Fruit fly (Drosophila melanogaster) whole organism, prepupa: Measurements from ENCODE around the gene PolD2.
A peak's percentile ranks its signal among the peaks of the same experiment; 100 is the strongest.

ENCODE experiments used
- Blimp-1 ChIP-seq: fragments of 200-800 bp; sonication (Bioruptor generic); optimal IDR thresholded peaks from 3 replicates; lab custom pipeline; 2017; ENCODE audit warnings: missing biosample characterization, missing genetic modification characterization, mild to moderate bottlenecking, moderate library complexity, missing genetic modification reagents
- CG11762 ChIP-seq: fragments of 200-800 bp; sonication (Bioruptor generic); optimal IDR thresholded peaks from 3 replicates; lab custom pipeline; 2016; ENCODE audit warnings: missing biosample characterization, missing genetic modification characterization; ENCODE audit not compliant: insufficient read depth
- CG11902 ChIP-seq: fragments of 200-800 bp; sonication (Bioruptor generic); optimal IDR thresholded peaks from 3 replicates; lab custom pipeline; 2016; ENCODE audit warnings: missing biosample characterization, missing genetic modification characterization
- CG15336 ChIP-seq: fragments of 200-800 bp; sonication (Bioruptor generic); IDR thresholded peaks from 2 replicates; pipeline ENCODE4 v1.3.6; 2022; ENCODE audit warnings: missing biosample characterization, missing genetic modification characterization
- CG16779 ChIP-seq: fragments of 200-800 bp; sonication (Bioruptor generic); optimal IDR thresholded peaks from 3 replicates; lab custom pipeline; 2017; ENCODE audit warnings: missing biosample characterization, mild to moderate bottlenecking, missing genetic modification characterization
- CG34406 ChIP-seq: fragments of 200-800 bp; sonication (Bioruptor generic); optimal IDR thresholded peaks from 3 replicates; lab custom pipeline; 2016; ENCODE audit warnings: missing biosample characterization, missing genetic modification characterization
- CG4318 ChIP-seq: fragments of 200-800 bp; sonication (Bioruptor generic); optimal IDR thresholded peaks from 3 replicates; lab custom pipeline; 2017; ENCODE audit warnings: missing biosample characterization, mild to moderate bottlenecking, missing genetic modification characterization
- CG6163 ChIP-seq: fragments of 200-800 bp; sonication (Bioruptor generic); IDR thresholded peaks from 3 replicates; pipeline ENCODE4 v1.3.6; 2022; ENCODE audit warnings: missing biosample characterization, missing genetic modification characterization
- CG6792 ChIP-seq: fragments of 200-800 bp; sonication (Bioruptor generic); optimal IDR thresholded peaks from 3 replicates; lab custom pipeline; 2016; ENCODE audit warnings: missing biosample characterization, missing genetic modification characterization
- CG6808 ChIP-seq: fragments of 200-800 bp; sonication (Bioruptor generic); optimal IDR thresholded peaks from 3 replicates; lab custom pipeline; 2017; ENCODE audit warnings: missing biosample characterization, missing genetic modification characterization, mild to moderate bottlenecking, moderate library complexity, missing genetic modification reagents
- CG6854 ChIP-seq: fragments of 200-800 bp; sonication (Bioruptor generic); optimal IDR thresholded peaks from 2 replicates; lab custom pipeline; 2017; ENCODE audit warnings: missing biosample characterization, mild to moderate bottlenecking, missing genetic modification characterization
- CG7368 ChIP-seq: fragments of 200-800 bp; sonication (Bioruptor generic); optimal IDR thresholded peaks from 3 replicates; lab custom pipeline; 2016; ENCODE audit warnings: missing biosample characterization, missing genetic modification characterization
- CG8119 ChIP-seq: fragments of 200-800 bp; sonication (Bioruptor generic); IDR thresholded peaks from 3 replicates; pipeline ENCODE4 v1.3.6; 2022; ENCODE audit warnings: missing biosample characterization, missing genetic modification characterization
- CG8319 ChIP-seq: fragments of 200-800 bp; sonication (Bioruptor generic); optimal IDR thresholded peaks from 3 replicates; lab custom pipeline; 2016; ENCODE audit warnings: missing biosample characterization, missing genetic modification characterization
- CG8632 ChIP-seq: fragments of 200-800 bp; sonication (Bioruptor generic); optimal IDR thresholded peaks from 3 replicates; lab custom pipeline; 2016; ENCODE audit warnings: missing biosample characterization, missing genetic modification characterization
- Eip78C ChIP-seq: fragments of 200-800 bp; sonication (Bioruptor generic); peaks from one replicate; lab custom pipeline; 2016; ENCODE audit warnings: missing biosample characterization, missing genetic modification characterization
- Eip93F ChIP-seq: fragments of 200-800 bp; sonication (Bioruptor generic); optimal IDR thresholded peaks from 2 replicates; lab custom pipeline; 2016; ENCODE audit warnings: missing biosample characterization, mild to moderate bottlenecking, missing genetic modification characterization
- Ets21C ChIP-seq: fragments of 200-800 bp; sonication (Bioruptor generic); optimal IDR thresholded peaks from 3 replicates; lab custom pipeline; 2016; ENCODE audit warnings: missing biosample characterization, missing genetic modification characterization
- Ets96B ChIP-seq: fragments of 200-800 bp; optimal IDR thresholded peaks from 2 replicates; lab custom pipeline; 2019; ENCODE audit warnings: missing biosample characterization, mild to moderate bottlenecking, missing genetic modification characterization, moderate library complexity
- Lpt ChIP-seq: fragments of 200-800 bp; sonication (Bioruptor generic); optimal IDR thresholded peaks from 3 replicates; lab custom pipeline; 2016; ENCODE audit warnings: missing biosample characterization, missing genetic modification characterization
- Met ChIP-seq: fragments of 200-800 bp; sonication (Bioruptor generic); optimal IDR thresholded peaks from 3 replicates; lab custom pipeline; 2016; ENCODE audit warnings: missing biosample characterization, missing genetic modification characterization
- Smox ChIP-seq: fragments of 200-800 bp; sonication (Bioruptor generic); optimal IDR thresholded peaks from 3 replicates; lab custom pipeline; 2016; ENCODE audit warnings: missing biosample characterization, missing genetic modification characterization
- Sox102F ChIP-seq: fragments of 200-800 bp; sonication (Bioruptor generic); optimal IDR thresholded peaks from 2 replicates; lab custom pipeline; 2016; ENCODE audit warnings: missing biosample characterization, mild to moderate bottlenecking, missing genetic modification characterization
- Sox15 ChIP-seq: fragments of 200-800 bp; sonication (Bioruptor generic); optimal IDR thresholded peaks from 3 replicates; lab custom pipeline; 2016; ENCODE audit warnings: missing biosample characterization, missing genetic modification characterization
- achi ChIP-seq: fragments of 200-800 bp; sonication (Bioruptor generic); optimal IDR thresholded peaks from 3 replicates; lab custom pipeline; 2016; ENCODE audit warnings: missing biosample characterization, missing genetic modification characterization
- cyc ChIP-seq: fragments of 200-800 bp; sonication (Bioruptor generic); optimal IDR thresholded peaks from 3 replicates; lab custom pipeline; 2016; ENCODE audit warnings: missing biosample characterization, missing genetic modification characterization
- dac ChIP-seq: fragments of 200-800 bp; sonication (Bioruptor generic); optimal IDR thresholded peaks from 2 replicates; lab custom pipeline; 2017; ENCODE audit warnings: missing biosample characterization, mild to moderate bottlenecking, missing genetic modification characterization
- dsx ChIP-seq: fragments of 200-800 bp; optimal IDR thresholded peaks from 3 replicates; lab custom pipeline; 2019; ENCODE audit warnings: missing biosample characterization, mild to moderate bottlenecking, missing genetic modification characterization, moderate library complexity; ENCODE audit not compliant: poor library complexity, severe bottlenecking
- eg ChIP-seq: fragments of 200-800 bp; sonication (Bioruptor generic); IDR thresholded peaks from 3 replicates; pipeline ENCODE4 v1.3.6; 2022; ENCODE audit warnings: missing biosample characterization, missing genetic modification characterization
- fd85E ChIP-seq: fragments of 200-800 bp; sonication (Bioruptor generic); optimal IDR thresholded peaks from 3 replicates; lab custom pipeline; 2016; ENCODE audit warnings: missing biosample characterization, missing genetic modification characterization
- fkh ChIP-seq: fragments of 200-800 bp; sonication (Bioruptor generic); optimal IDR thresholded peaks from 3 replicates; lab custom pipeline; 2017; ENCODE audit warnings: missing biosample characterization, mild to moderate bottlenecking, missing genetic modification characterization, moderate library complexity
- lz ChIP-seq: fragments of 200-800 bp; sonication (Bioruptor generic); optimal IDR thresholded peaks from 3 replicates; lab custom pipeline; 2016; ENCODE audit warnings: missing biosample characterization, missing genetic modification characterization
- net ChIP-seq: fragments of 200-800 bp; sonication (Bioruptor generic); optimal IDR thresholded peaks from 3 replicates; lab custom pipeline; 2016; ENCODE audit warnings: missing biosample characterization, missing genetic modification characterization
- salr ChIP-seq, 2 experiments: fragments of 200-800 bp; sonication (Bioruptor generic); optimal IDR thresholded peaks; 3 replicates each; lab custom pipeline; 2016 to 2018; ENCODE audit warnings: missing biosample characterization in 2 of 2, missing genetic modification characterization in 2 of 2, mild to moderate bottlenecking in 1 of 2
- spab ChIP-seq: fragments of 200-800 bp; sonication (Bioruptor generic); optimal IDR thresholded peaks from 2 replicates; lab custom pipeline; 2017; ENCODE audit warnings: missing biosample characterization, mild to moderate bottlenecking, missing genetic modification characterization, missing genetic modification reagents
- ss ChIP-seq, 2 experiments: fragments of 200-800 bp; sonication (Bioruptor generic); optimal IDR thresholded peaks; 2 replicates in 1 of 2; 3 replicates in 1 of 2; lab custom pipeline; 2017 to 2018; ENCODE audit warnings: mild to moderate bottlenecking in 2 of 2, missing biosample characterization in 2 of 2, missing genetic modification characterization in 2 of 2, moderate library complexity in 1 of 2
- svp ChIP-seq: fragments of 200-800 bp; sonication (Bioruptor generic); peaks from one replicate; lab custom pipeline; 2016; ENCODE audit warnings: missing biosample characterization, missing genetic modification characterization
- topi ChIP-seq: fragments of 200-800 bp; sonication (Bioruptor generic); optimal IDR thresholded peaks from 3 replicates; lab custom pipeline; 2016; ENCODE audit warnings: missing biosample characterization, missing genetic modification characterization
- vri ChIP-seq: fragments of 200-800 bp; sonication (Bioruptor generic); optimal IDR thresholded peaks from 3 replicates; lab custom pipeline; 2016; ENCODE audit warnings: missing biosample characterization, mild to moderate bottlenecking, missing genetic modification characterization

The PolD2 gene

dm6 chr3L:1772593-1772992, 2.8 kb upstream of the PolD2 start:
- no peak for TF ChIP-seq topi (GFP tag; lab: Kevin White, UChicago)
- no peak for TF ChIP-seq CG6808
- no peak for TF ChIP-seq vri
- TF ChIP-seq Ets96B = no peak
- TF ChIP-seq svp = no peak
- TF ChIP-seq CG11902 (GFP tag; lab: Kevin White, UChicago) = no peak

dm6 chr3L:1777249-1777648, 1.8 kb downstream of the PolD2 start, which contains the start of the genes CG2021 and mRpL46:
Gene CG2021 (minus strand): TSS chr3L:1777411.
Gene mRpL46 (plus strand): TSS chr3L:1777439.
- TF ChIP-seq CG6792 (GFP tag; lab: Kevin White, UChicago) (no peak), CG34406 (no peak), CG8319 (no peak), CG15336 (GFP tag; lab: Robert Waterston, UW) (no peak)

dm6 chr3L:1784092-1784491, 8.7 kb downstream of the PolD2 start:
- TF ChIP-seq CG8632 (GFP tag; lab: Kevin White, UChicago) = no peak
- TF ChIP-seq CG11762 (GFP tag; lab: Kevin White, UChicago) = no peak
- TF ChIP-seq vri = peak; percentile 43
- TF ChIP-seq Ets21C = no peak
- TF ChIP-seq achi (GFP tag; lab: Kevin White, UChicago) = no peak
- no peak for TF ChIP-seq eg (GFP tag; lab: Robert Waterston, UW)
- TF ChIP-seq, all 60 proteins: peak for 1

- TF ChIP-seq CG16779 (no peak), vri (peak; percentile 49), salr (GFP tag; optimal IDR thresholded peaks at IDR 0.05; lab: Kevin White, UChicago) (no peak), net (no peak)
Observed at dm6 chr3L:1789339-1789738, 13.9 kb downstream of the PolD2 start.

- TF ChIP-seq CG4318 (no peak), dsx (peak; percentile 99), CG8119 (GFP tag; lab: Robert Waterston, UW) (peak; percentile 33; the same call in 2 of the 3 replicates), Met (GFP tag; lab: Kevin White, UChicago) (no peak), net (no peak), CG8319 (no peak), ss (GFP tag; optimal IDR thresholded peaks at IDR 0.05; lab: Kevin White, UChicago) (peak in 1 of 2 experiments; percentile 2), Ets21C (no peak), salr (GFP tag; optimal IDR thresholded peaks at IDR 0.05; lab: Kevin White, UChicago) (no peak), spab (GFP tag; lab: Kevin White, UChicago) (no peak), CG8632 (GFP tag; lab: Kevin White, UChicago) (no peak), Eip78C (GFP tag; lab: Kevin White, UChicago) (no peak), Lpt (GFP tag; lab: Kevin White, UChicago) (no peak), Sox15 (GFP tag; lab: Kevin White, UChicago) (no peak), Blimp-1 (GFP tag; lab: Kevin White, UChicago) (peak; percentile 50), svp (peak; percentile 85), fkh (peak; percentile 63), CG6163 (GFP tag; lab: Robert Waterston, UW) (peak; percentile 56), vri (peak; percentile 90), CG7368 (GFP tag; lab: Kevin White, UChicago) (no peak), cyc (GFP tag; lab: Kevin White, UChicago) (no peak), Smox (GFP tag; lab: Kevin White, UChicago) (no peak), CG34406 (no peak), topi (GFP tag; lab: Kevin White, UChicago) (no peak), dac (no peak), CG15336 (GFP tag; lab: Robert Waterston, UW) (peak; percentile 19; the same call in 1 of the 2 replicates), Eip93F (no peak), fd85E (GFP tag; lab: Kevin White, UChicago) (no peak), CG6854 (peak; percentile 15), lz (GFP tag; lab: Kevin White, UChicago) (no peak), eg (GFP tag; lab: Robert Waterston, UW) (0 out of 3 replicates have a peak, but pooled peaks have one; percentile 23), Sox102F (GFP tag; lab: Kevin White, UChicago) (no peak), CG6808 (no peak)
Observed at dm6 chr3L:1794164-1794942, 18.9 kb downstream of the PolD2 start.
